Worm (Caenorhabditis elegans): ENCODE data around the gene cdr-3.

The cdr-3 gene

ce11 chrV:12418292-12418691 is 1.1 kb upstream of the cdr-3 start, which contains the start of gene C54D10.3:
TSS of gene C54D10.3 (plus strand) at chrV:12418592.
- TF ChIP-seq ceh-48 (tag; optimal IDR thresholded peaks at IDR 0.05) (no peak), odd-2 (tag; optimal IDR thresholded peaks at IDR 0.05) (no peak), ceh-30 (tag; optimal IDR thresholded peaks at IDR 0.05) (no peak), fax-1 (tag; optimal IDR thresholded peaks at IDR 0.05) (no peak), pqm-1 (tag; optimal IDR thresholded peaks at IDR 0.05) (no peak), ama-1 (optimal IDR thresholded peaks at IDR 0.05) (no peak), mec-3 (tag; optimal IDR thresholded peaks at IDR 0.05; ENCODE audit: borderline replicate concordance) (no peak), unc-86 (tag; optimal IDR thresholded peaks at IDR 0.05) (no peak), ceh-6 (GFP tag; optimal IDR thresholded peaks at IDR 0.05) (no peak), ceh-19 (GFP tag; optimal IDR thresholded peaks at IDR 0.05) (no peak), dve-1 (tag; optimal IDR thresholded peaks at IDR 0.05) (no peak), elt-2 (tag; optimal IDR thresholded peaks at IDR 0.05) (no peak), T23F11.4 (GFP tag; optimal IDR thresholded peaks at IDR 0.05) (no peak), pha-4 (tag; optimal IDR thresholded peaks at IDR 0.05) (no peak), ceh-34 (tag; optimal IDR thresholded peaks at IDR 0.05) (no peak), ets-4 (tag; optimal IDR thresholded peaks at IDR 0.05) (no peak), fkh-6 (tag; optimal IDR thresholded peaks at IDR 0.05) (no peak), ceh-31 (tag; optimal IDR thresholded peaks at IDR 0.05) (no peak), C08G9.2 (tag; optimal IDR thresholded peaks at IDR 0.05) (no peak), tbx-7 (tag; optimal IDR thresholded peaks at IDR 0.05) (no peak)

DNA sequence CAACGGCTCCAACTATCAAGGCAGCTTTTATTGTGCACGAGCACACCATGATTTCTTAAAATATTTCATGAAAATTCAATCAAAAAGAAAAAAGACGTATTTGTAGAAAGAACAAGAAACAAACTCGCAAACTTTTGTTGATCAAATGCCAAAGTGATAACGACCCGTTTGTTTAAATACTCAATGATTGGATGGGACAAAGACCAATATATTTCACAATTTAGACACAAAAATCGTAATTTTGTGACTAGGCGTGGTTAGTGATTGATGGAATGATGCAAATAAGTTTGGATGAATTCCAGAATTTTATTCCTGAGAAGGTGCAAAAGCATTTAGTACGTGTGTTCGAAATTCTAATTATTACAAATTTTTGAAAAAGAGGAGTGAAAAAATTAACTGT is 1.5 kb downstream of the cdr-3 start, which contains the start of gene cdr-2:
TSS of gene cdr-2 (minus strand) at position 54 of the 400 bp plus-strand sequence.
- TF ChIP-seq pqm-1 (tag; optimal IDR thresholded peaks at IDR 0.05) (no peak), zip-5 (tag; optimal IDR thresholded peaks at IDR 0.05) (no peak), ceh-31 (tag; optimal IDR thresholded peaks at IDR 0.05) (no peak), ahr-1 (tag; optimal IDR thresholded peaks at IDR 0.05) (no peak), unc-86 (tag; optimal IDR thresholded peaks at IDR 0.05) (no peak), ceh-14 (tag; optimal IDR thresholded peaks at IDR 0.05) (no peak), pha-2 (tag; optimal IDR thresholded peaks at IDR 0.05) (no peak), dve-1 (tag; optimal IDR thresholded peaks at IDR 0.05) (no peak), ceh-19 (GFP tag; optimal IDR thresholded peaks at IDR 0.05) (no peak), eyg-1 (tag; optimal IDR thresholded peaks at IDR 0.05) (no peak), sox-4 (tag; optimal IDR thresholded peaks at IDR 0.05) (no peak), K02D7.2 (tag; optimal IDR thresholded peaks at IDR 0.05) (no peak), sox-2 (GFP tag; IDR thresholded peaks at IDR 0.05) (no peak), nhr-11 (tag; optimal IDR thresholded peaks at IDR 0.05) (no peak), fax-1 (tag; optimal IDR thresholded peaks at IDR 0.05) (no peak), lim-6 (tag; optimal IDR thresholded peaks at IDR 0.05) (no peak), fkh-10 (GFP tag; optimal IDR thresholded peaks at IDR 0.05) (no peak), rnt-1 (tag; optimal IDR thresholded peaks at IDR 0.05) (no peak), ceh-30 (tag; optimal IDR thresholded peaks at IDR 0.05) (no peak), ref-2 (tag; optimal IDR thresholded peaks at IDR 0.05) (no peak)

- no peak for TF ChIP-seq syd-9 (tag; optimal IDR thresholded peaks at IDR 0.05)
Measured at ce11 chrV:12414362-12414761, 2.8 kb downstream of the cdr-3 start.

DNA sequence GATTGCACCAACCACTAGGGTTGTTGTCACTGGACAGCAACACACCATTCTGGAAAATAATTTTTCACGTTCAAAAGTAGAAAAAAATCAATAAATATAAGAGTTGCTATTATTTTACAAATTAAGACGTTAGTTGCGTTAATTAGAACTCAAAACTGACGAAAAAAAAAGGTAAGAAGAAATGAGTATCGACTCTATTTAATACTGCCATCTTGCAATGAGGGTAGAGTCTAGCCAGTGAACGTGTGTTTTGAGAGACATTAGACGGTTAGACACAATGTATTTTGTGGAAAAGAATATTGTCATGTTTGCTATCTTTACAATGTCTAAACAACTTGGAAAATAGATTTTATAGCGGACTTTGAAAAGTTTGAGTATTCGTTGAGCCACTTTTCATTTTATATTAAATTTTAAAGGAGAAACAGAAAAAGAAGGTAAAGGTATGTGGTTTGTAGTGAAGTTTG is 3.5 kb downstream of the cdr-3 start, which contains the start of gene cdr-6:
TSS of gene cdr-6 (minus strand) at position 51 of the 464 bp plus-strand sequence.
- TF ChIP-seq pha-4 (tag; optimal IDR thresholded peaks at IDR 0.05) (no peak), dmd-4 (tag; optimal IDR thresholded peaks at IDR 0.05; ENCODE audit: borderline replicate concordance) (no peak)

DNA sequence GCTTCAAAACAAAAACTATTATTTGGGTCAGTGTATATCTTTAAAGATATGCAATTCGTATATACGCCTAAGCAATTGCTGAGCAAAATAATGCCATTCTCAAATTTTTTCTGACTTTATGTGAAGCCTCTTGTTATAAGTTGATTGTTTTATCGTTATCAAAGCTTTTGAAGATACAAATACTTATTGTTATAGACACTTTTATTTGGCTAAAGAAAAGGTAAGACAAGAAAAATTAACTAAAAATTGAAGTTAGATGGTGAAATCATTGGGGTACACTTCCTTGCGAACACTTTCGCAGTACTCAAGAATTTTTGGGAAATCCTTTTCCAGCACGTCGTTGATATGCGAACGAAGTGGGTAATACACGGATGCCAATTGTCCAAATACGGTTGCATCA is 4.9 kb downstream of the cdr-3 start:
- TF ChIP-seq pros-1 (tag; optimal IDR thresholded peaks at IDR 0.05) = no peak
